Fruit fly (Drosophila melanogaster): Measurements from ENCODE around the gene Diap1.

The Diap1 gene

DNA sequence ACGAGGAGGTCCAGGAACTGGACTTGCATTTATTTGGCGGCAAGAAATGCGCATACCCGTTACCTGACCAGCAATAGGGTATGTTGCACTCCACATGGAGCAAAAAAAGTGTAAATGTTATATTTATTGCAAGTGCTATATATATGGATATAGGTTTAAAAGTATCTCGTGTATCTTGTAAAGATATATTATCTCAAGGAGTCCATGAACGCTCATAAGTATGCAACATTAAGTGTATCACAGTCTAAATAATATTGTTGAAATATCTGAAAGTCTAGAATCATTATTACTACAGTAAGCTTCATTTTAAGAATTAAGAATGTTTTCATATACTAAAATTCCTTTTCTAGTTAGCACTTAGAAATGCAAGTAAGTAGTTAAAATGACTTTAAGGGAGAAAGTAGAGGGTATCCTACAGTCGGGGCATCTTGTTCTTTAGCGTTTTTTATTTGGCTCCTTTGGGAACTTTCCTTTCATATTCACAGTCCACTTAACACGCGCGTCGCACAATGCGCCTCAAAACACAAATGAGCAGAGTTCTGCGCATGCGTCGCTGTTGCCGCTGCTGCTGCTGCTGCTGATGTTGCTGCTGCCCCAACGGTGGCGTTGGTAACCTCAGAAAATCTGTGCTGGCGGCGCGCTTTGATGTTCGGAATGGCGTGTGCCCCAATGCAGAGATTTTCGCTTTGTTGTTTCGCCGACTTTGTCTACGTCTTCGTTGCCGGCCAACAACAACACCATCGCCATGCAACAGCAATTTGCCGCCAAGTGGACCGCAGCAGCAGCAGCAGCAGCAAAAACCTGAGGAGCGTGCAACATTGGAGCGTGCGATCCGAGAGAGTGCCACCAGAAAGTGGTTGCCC lies 31.5 kb downstream of the Diap1 start:
- TF ChIP-seq CG8478 (optimal IDR thresholded peaks at IDR 0.05) = no peak

- TF ChIP-seq CG8478 (optimal IDR thresholded peaks at IDR 0.05) (no peak), CTCF (optimal IDR thresholded peaks at IDR 0.05) (no peak)
Measured at dm6 chr3L:16018721-16019120, 32.1 kb downstream of the Diap1 start.

DNA sequence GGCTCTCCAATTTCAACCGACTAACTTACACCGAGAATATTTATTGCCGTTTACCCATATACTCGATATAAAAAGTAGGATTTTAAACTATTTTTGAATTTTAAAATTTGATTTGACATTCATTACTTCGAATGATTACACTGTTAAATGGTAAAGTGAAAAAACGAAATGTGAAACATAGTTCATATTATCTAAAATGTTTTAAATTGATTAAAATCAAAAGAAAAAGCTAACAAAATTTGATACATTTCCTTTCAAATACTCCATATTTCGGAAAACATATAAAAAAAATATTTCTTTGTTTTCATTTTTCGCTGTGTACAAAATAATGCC lies 32.6 kb downstream of the Diap1 start:
- TF ChIP-seq CTCF (optimal IDR thresholded peaks at IDR 0.05) (no peak), CG8478 (optimal IDR thresholded peaks at IDR 0.05) (no peak)

DNA sequence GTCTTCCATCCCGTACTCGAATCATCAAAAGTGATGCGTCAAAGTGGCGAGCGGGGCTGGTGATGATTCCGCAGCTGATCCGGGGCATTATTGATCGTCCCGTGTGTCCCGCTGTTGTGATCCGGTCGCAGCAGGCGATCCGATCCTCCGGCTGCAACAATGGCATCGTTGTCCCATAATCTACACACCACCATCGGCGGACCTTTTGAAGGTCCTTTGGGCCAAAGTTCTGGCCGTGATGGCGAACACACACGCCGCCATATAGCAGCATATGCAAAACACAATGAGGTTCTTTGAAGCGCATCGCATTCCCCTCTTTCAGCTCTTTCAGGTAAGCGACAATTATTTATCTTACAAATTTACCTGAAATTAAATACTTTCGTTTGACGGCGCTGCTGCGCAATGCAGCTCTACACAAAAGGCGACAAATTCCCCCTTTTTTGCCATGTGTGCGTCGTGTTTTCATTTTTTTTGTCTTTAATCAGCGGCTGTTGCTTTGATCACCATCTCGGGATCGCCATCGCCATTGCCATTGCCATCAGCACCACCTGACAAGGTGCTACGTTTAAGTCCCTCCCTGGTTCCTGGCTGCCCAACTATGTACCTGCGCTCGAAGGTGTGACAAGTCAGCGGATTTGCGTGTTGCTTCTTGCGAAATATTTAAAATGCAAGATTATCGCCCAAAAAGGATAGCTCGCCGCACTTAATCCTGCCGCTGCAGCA lies 33.1 kb downstream of the Diap1 start:
- TF ChIP-seq CTCF (optimal IDR thresholded peaks at IDR 0.05) (no peak), CG8478 (optimal IDR thresholded peaks at IDR 0.05) (no peak)

DNA sequence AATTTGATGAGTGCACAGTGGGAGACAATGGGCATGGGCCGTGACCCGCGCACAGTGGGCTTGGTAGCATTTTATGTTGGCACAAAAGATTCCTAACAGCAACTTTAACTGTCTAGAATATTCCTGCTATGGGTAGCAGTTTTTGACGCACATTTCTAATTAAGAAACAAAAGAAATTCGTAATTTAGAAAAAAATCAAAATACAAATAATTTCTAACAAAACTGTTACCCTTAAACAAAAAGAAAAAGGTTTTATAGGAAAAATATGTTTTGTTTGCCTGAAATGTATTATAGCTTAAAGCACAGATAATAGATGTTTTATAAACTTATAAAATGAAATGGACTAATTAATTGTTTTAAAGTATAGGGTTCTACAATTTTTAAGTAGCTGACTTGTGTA lies 33.9 kb downstream of the Diap1 start:
- no peak for TF ChIP-seq CTCF (optimal IDR thresholded peaks at IDR 0.05)
- TF ChIP-seq CG8478 (optimal IDR thresholded peaks at IDR 0.05) = no peak

dm6 chr3L:16015765-16016760 lies 34.8 kb downstream of the Diap1 start:
- TF ChIP-seq CG8478 (optimal IDR thresholded peaks at IDR 0.05) = no peak
- no peak for TF ChIP-seq CTCF (optimal IDR thresholded peaks at IDR 0.05)

dm6 chr3L:16014515-16014914 lies 36.3 kb downstream of the Diap1 start:
- TF ChIP-seq CTCF (optimal IDR thresholded peaks at IDR 0.05) (no peak), CG8478 (optimal IDR thresholded peaks at IDR 0.05) (no peak)

- TF ChIP-seq CG8478 (optimal IDR thresholded peaks at IDR 0.05) (no peak), CTCF (optimal IDR thresholded peaks at IDR 0.05) (no peak)
Measured at dm6 chr3L:16013198-16013982, 37.4 kb downstream of the Diap1 start.

- TF ChIP-seq CG8478 (optimal IDR thresholded peaks at IDR 0.05) (no peak), CTCF (optimal IDR thresholded peaks at IDR 0.05) (no peak)
Measured at dm6 chr3L:16012315-16012950, 38.4 kb downstream of the Diap1 start.

dm6 chr3L:16011319-16012210 lies 39.3 kb downstream of the Diap1 start, which contains the start of gene mib1:
TSS of gene mib1 (minus strand) at chr3L:16011812.
- TF ChIP-seq CG8478 (optimal IDR thresholded peaks at IDR 0.05) = no peak
- peak; percentile 55 for TF ChIP-seq CTCF (optimal IDR thresholded peaks at IDR 0.05)

dm6 chr3L:16010176-16010575 lies 40.7 kb downstream of the Diap1 start:
- TF ChIP-seq CTCF (optimal IDR thresholded peaks at IDR 0.05) (no peak), CG8478 (optimal IDR thresholded peaks at IDR 0.05) (no peak)

- TF ChIP-seq CTCF (optimal IDR thresholded peaks at IDR 0.05) (no peak), CG8478 (optimal IDR thresholded peaks at IDR 0.05) (no peak)
Measured at dm6 chr3L:16004401-16005237, 46.2 kb downstream of the Diap1 start, which contains the start of the genes hzg and mRpS31. TSS of gene hzg (minus strand) at chr3L:16004736. TSS of gene mRpS31 (plus strand) at chr3L:16005193.

All from S2 (cell line).